Fruit fly (Drosophila melanogaster) whole organism, pupa: Measurements from ENCODE around the gene CG17075.

ENCODE experiments used
- CG10348 ChIP-seq: fragments of 200-800 bp; sonication (Bioruptor generic); IDR thresholded peaks from 2 replicates; pipeline ENCODE4 v1.3.6; 2022; ENCODE audit warnings: missing biosample characterization, missing genetic modification characterization
- CG12605 ChIP-seq: fragments of 200-800 bp; sonication (Bioruptor generic); IDR thresholded peaks from 2 replicates; pipeline ENCODE4 v1.3.6; 2022; ENCODE audit warnings: missing biosample characterization, missing genetic modification characterization
- CG13204 ChIP-seq: fragments of 200-800 bp; sonication (Bioruptor generic); optimal IDR thresholded peaks from 2 replicates; lab custom pipeline; 2018; ENCODE audit warnings: missing biosample characterization, mild to moderate bottlenecking, missing genetic modification characterization, moderate library complexity
- CG14655 ChIP-seq: fragments of 200-800 bp; sonication (Bioruptor generic); optimal IDR thresholded peaks from 3 replicates; lab custom pipeline; 2017; ENCODE audit warnings: mild to moderate bottlenecking, missing biosample characterization, missing genetic modification reagents, missing genetic modification characterization
- CG15710 ChIP-seq: fragments of 200-800 bp; sonication (Bioruptor generic); optimal IDR thresholded peaks from 2 replicates; lab custom pipeline; 2018; ENCODE audit warnings: missing biosample characterization, mild to moderate bottlenecking, missing genetic modification characterization, moderate library complexity
- CG32121 ChIP-seq: fragments of 200-800 bp; sonication (Bioruptor generic); IDR thresholded peaks from 2 replicates; pipeline ENCODE4 v1.3.6; 2022; ENCODE audit warnings: missing biosample characterization, missing genetic modification characterization
- D1 ChIP-seq: fragments of 200-800 bp; sonication (Bioruptor generic); optimal IDR thresholded peaks from 2 replicates; lab custom pipeline; 2018; ENCODE audit warnings: missing biosample characterization, mild to moderate bottlenecking, missing genetic modification characterization, moderate library complexity
- EcR ChIP-seq: fragments of 200-800 bp; sonication (Bioruptor generic); optimal IDR thresholded peaks from 3 replicates; lab custom pipeline; 2019; ENCODE audit warnings: missing biosample characterization, missing genetic modification characterization, mild to moderate bottlenecking, moderate library complexity, missing genetic modification reagents
- Snoo ChIP-seq: fragments of 200-800 bp; sonication (Bioruptor generic); optimal IDR thresholded peaks from 3 replicates; lab custom pipeline; 2017; ENCODE audit warnings: missing biosample characterization, mild to moderate bottlenecking, missing genetic modification characterization, inconsistent platforms

DNA sequence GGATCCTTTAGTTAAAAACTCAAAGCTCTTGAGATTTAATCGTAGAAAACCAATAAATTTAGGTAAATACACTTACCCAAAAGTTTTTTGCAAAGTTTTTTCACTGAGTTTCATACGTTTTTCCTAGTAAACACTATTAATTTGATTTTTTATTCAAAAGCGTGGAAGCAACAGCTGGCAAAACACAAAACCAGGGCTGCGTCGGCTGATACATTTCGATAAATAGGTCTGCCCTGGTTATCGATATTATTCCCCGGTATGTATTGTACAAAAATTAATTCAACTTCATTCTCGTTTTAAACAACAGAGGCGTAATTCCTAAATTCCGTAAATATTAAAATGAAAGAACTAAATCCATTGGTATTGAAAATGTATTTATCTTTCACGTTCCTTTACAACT lies 4.2 kb upstream of the CG17075 start, which contains the start of gene Dus1:
- TF ChIP-seq EcR (no peak), D1 (tag; lab: Kevin White, UChicago) (no peak), Snoo (no peak), CG12605 (GFP tag; lab: Robert Waterston, UW) (no peak), CG32121 (GFP tag; lab: Robert Waterston, UW) (no peak), CG15710 (no peak), CG13204 (GFP tag; lab: Kevin White, UChicago) (no peak), CG10348 (no peak), CG14655 (no peak)
